Worm (Caenorhabditis elegans) whole organism, L4 larva: ENCODE data around the gene ZK470.14.

ENCODE experiments used
- F26F4.8 ChIP-seq: fragments of 200-800 bp; sonication (Bioruptor generic); conservative IDR thresholded peaks from 2 replicates; pipeline ENCODE4 v1.3.6; 2022; ENCODE audit warnings: missing genetic modification characterization, missing compliant biosample characterization
- F49E8.2 ChIP-seq: sonication (generic microtip); optimal IDR thresholded peaks from 2 replicates; lab custom pipeline; 2016; ENCODE audit warnings: missing compliant biosample characterization, mild to moderate bottlenecking, missing genetic modification characterization, borderline replicate concordance
- R02D3.7 ChIP-seq: fragments of 150-350 bp; sonication (generic microtip); optimal IDR thresholded peaks from 3 replicates; lab custom pipeline; 2014; ENCODE audit warnings: missing biosample characterization, missing genetic modification characterization
- T20F7.1 ChIP-seq: fragments of 200-800 bp; sonication (Bioruptor generic); optimal IDR thresholded peaks from 2 replicates; lab custom pipeline; 2018; ENCODE audit warnings: mild to moderate bottlenecking, missing genetic modification characterization, missing compliant biosample characterization
- T26A8.4 ChIP-seq: fragments of 200-800 bp; sonication (Bioruptor generic); IDR thresholded peaks from 2 replicates; pipeline ENCODE4 v1.3.6; 2022; ENCODE audit warnings: missing genetic modification characterization, missing compliant biosample characterization
- Y105C5A.15 ChIP-seq: fragments of 200-800 bp; sonication (Bioruptor generic); IDR thresholded peaks from 2 replicates; pipeline ENCODE4 v1.3.6; 2022; ENCODE audit warnings: missing genetic modification characterization, missing compliant biosample characterization
- Y75B8A.6 ChIP-seq: fragments of 200-800 bp; sonication (Bioruptor generic); IDR thresholded peaks from 2 replicates; pipeline ENCODE4 v1.3.6; 2022; ENCODE audit warnings: missing genetic modification reagents, missing genetic modification characterization, missing compliant biosample characterization
- ZK337.2 ChIP-seq: fragments of 200-800 bp; sonication (Bioruptor generic); IDR thresholded peaks from 2 replicates; pipeline ENCODE4 v1.3.6; 2022; ENCODE audit warnings: missing genetic modification reagents, missing genetic modification characterization, missing compliant biosample characterization
- ZK546.5 ChIP-seq, 2 experiments: sonication (generic microtip); optimal IDR thresholded peaks; 2 replicates each; lab custom pipeline; 2017; ENCODE audit warnings: missing biosample characterization in 2 of 2, missing genetic modification characterization in 2 of 2
- aly-2 ChIP-seq: sonication (generic microtip); optimal IDR thresholded peaks from 2 replicates; lab custom pipeline; 2018; ENCODE audit warnings: missing biosample characterization, missing genetic modification characterization
- ceh-20 ChIP-seq: fragments of 200-800 bp; sonication (Bioruptor generic); IDR thresholded peaks from 2 replicates; pipeline ENCODE4 v1.3.6; 2022; ENCODE audit warnings: missing genetic modification reagents, missing genetic modification characterization, missing compliant biosample characterization
- ceh-28 ChIP-seq: fragments of 150-350 bp; optimal IDR thresholded peaks from 2 replicates; lab custom pipeline; 2014; ENCODE audit warnings: missing biosample characterization, missing genetic modification reagents, missing genetic modification characterization
- ceh-44 ChIP-seq: fragments of 200-800 bp; sonication (Bioruptor generic); IDR thresholded peaks from 2 replicates; pipeline ENCODE4 v1.3.6; 2022; ENCODE audit warnings: missing genetic modification reagents, missing genetic modification characterization, missing compliant biosample characterization
- ceh-82 ChIP-seq: sonication (generic microtip); optimal IDR thresholded peaks from 2 replicates; lab custom pipeline; 2017; ENCODE audit warnings: missing biosample characterization, missing genetic modification characterization
- cey-2 ChIP-seq: sonication (generic microtip); optimal IDR thresholded peaks from 3 replicates; lab custom pipeline; 2017; ENCODE audit warnings: missing genetic modification characterization, mild to moderate bottlenecking, missing compliant biosample characterization, antibody characterized with exemption, borderline replicate concordance; ENCODE audit not compliant: insufficient read depth
- daf-12 ChIP-seq: fragments of 150-350 bp; optimal IDR thresholded peaks from 2 replicates; lab custom pipeline; 2014; ENCODE audit warnings: missing biosample characterization, missing genetic modification reagents, missing genetic modification characterization
- daf-19 ChIP-seq: fragments of 200-800 bp; sonication (Bioruptor generic); conservative IDR thresholded peaks from 2 replicates; pipeline ENCODE4 v1.3.6; 2022; ENCODE audit warnings: missing genetic modification characterization, missing compliant biosample characterization
- dmd-6 ChIP-seq: fragments of 200-800 bp; sonication (Bioruptor generic); IDR thresholded peaks from 2 replicates; pipeline ENCODE4 v1.3.6; 2022; ENCODE audit warnings: missing genetic modification reagents, missing genetic modification characterization, missing compliant biosample characterization
- dmd-8 ChIP-seq: fragments of 200-800 bp; sonication (Bioruptor generic); IDR thresholded peaks from 2 replicates; pipeline ENCODE4 v1.3.6; 2022; ENCODE audit warnings: missing genetic modification characterization, missing compliant biosample characterization
- dpl-1 ChIP-seq: fragments of 150-350 bp; optimal IDR thresholded peaks from 2 replicates; lab custom pipeline; 2014; ENCODE audit warnings: missing biosample characterization, missing genetic modification reagents, missing genetic modification characterization
- dve-1 ChIP-seq: sonication (generic microtip); optimal IDR thresholded peaks from 2 replicates; lab custom pipeline; 2017; ENCODE audit warnings: antibody characterized with exemption, mild to moderate bottlenecking, missing genetic modification characterization, missing compliant biosample characterization; ENCODE audit not compliant: insufficient read depth
- fkh-10 ChIP-seq: fragments of 150-350 bp; optimal IDR thresholded peaks from 2 replicates; lab custom pipeline; 2014; ENCODE audit warnings: missing biosample characterization, missing genetic modification reagents, missing genetic modification characterization
- gei-8 ChIP-seq: fragments of 200-800 bp; sonication (Bioruptor generic); optimal IDR thresholded peaks from 2 replicates; lab custom pipeline; 2018; ENCODE audit warnings: mild to moderate bottlenecking, missing genetic modification characterization, missing compliant biosample characterization
- hif-1 ChIP-seq, 2 experiments: sonication (generic microtip); optimal IDR thresholded peaks; 2 replicates each; lab custom pipeline; 2016 to 2017; ENCODE audit warnings: missing compliant biosample characterization in 2 of 2, missing genetic modification characterization in 2 of 2, missing genetic modification reagents in 2 of 2, missing genotype in 2 of 2, mild to moderate bottlenecking in 1 of 2
- hmg-1.1 ChIP-seq: fragments of 200-800 bp; sonication (Bioruptor generic); IDR thresholded peaks from 2 replicates; pipeline ENCODE4 v1.3.6; 2022; ENCODE audit warnings: missing genetic modification reagents, missing genetic modification characterization, missing compliant biosample characterization
- jun-1 ChIP-seq: fragments of 150-350 bp; optimal IDR thresholded peaks from 2 replicates; lab custom pipeline; 2014; ENCODE audit warnings: missing biosample characterization, missing genetic modification reagents, missing genetic modification characterization
- lim-7 ChIP-seq: fragments of 200-800 bp; sonication (Bioruptor generic); IDR thresholded peaks from 2 replicates; pipeline ENCODE4 v1.3.6; 2022; ENCODE audit warnings: missing genetic modification characterization, missing compliant biosample characterization
- lin-13 ChIP-seq: fragments of 150-350 bp; optimal IDR thresholded peaks from 2 replicates; lab custom pipeline; 2014; ENCODE audit warnings: missing biosample characterization, missing genetic modification reagents, missing genetic modification characterization
- lin-15B ChIP-seq: fragments of 150-350 bp; sonication (generic microtip); optimal IDR thresholded peaks from 3 replicates; lab custom pipeline; 2014; ENCODE audit warnings: missing biosample characterization, missing genetic modification characterization
- lir-3 ChIP-seq: sonication (generic microtip); optimal IDR thresholded peaks from 2 replicates; lab custom pipeline; 2016; ENCODE audit warnings: mild to moderate bottlenecking, missing genetic modification characterization, missing compliant biosample characterization
- lsy-2 ChIP-seq, 2 experiments: fragments of 150-350 bp in 1 of 2; sonication (generic microtip) in 1 of 2; optimal IDR thresholded peaks; 2 replicates each; lab custom pipeline; 2014 to 2017; ENCODE audit warnings: missing biosample characterization in 2 of 2, missing genetic modification characterization in 2 of 2
- madf-9 ChIP-seq: fragments of 200-800 bp; sonication (Bioruptor generic); conservative IDR thresholded peaks from 2 replicates; pipeline ENCODE4 v1.3.6; 2022; ENCODE audit warnings: missing genetic modification reagents, missing genetic modification characterization, missing compliant biosample characterization
- mdl-1 ChIP-seq, 2 experiments: fragments of 150-350 bp in 1 of 2; sonication (generic microtip) in 1 of 2; optimal IDR thresholded peaks; 2 replicates each; lab custom pipeline; 2014 to 2017; ENCODE audit warnings: missing biosample characterization in 2 of 2, missing genetic modification characterization in 2 of 2
- mep-1 ChIP-seq: fragments of 150-350 bp; sonication (generic microtip); optimal IDR thresholded peaks from 3 replicates; lab custom pipeline; 2014; ENCODE audit warnings: missing biosample characterization, missing genetic modification characterization
- nhr-11 ChIP-seq: fragments of 150-350 bp; optimal IDR thresholded peaks from 2 replicates; lab custom pipeline; 2014; ENCODE audit warnings: missing biosample characterization, missing genetic modification characterization
- nhr-41 ChIP-seq: fragments of 200-800 bp; sonication (Bioruptor generic); IDR thresholded peaks from 2 replicates; pipeline ENCODE4 v1.3.6; 2022; ENCODE audit warnings: missing genetic modification reagents, missing genetic modification characterization, missing compliant biosample characterization
- nhr-42 ChIP-seq: fragments of 200-800 bp; sonication (Bioruptor generic); IDR thresholded peaks from 2 replicates; pipeline ENCODE4 v1.3.6; 2022; ENCODE audit warnings: missing genetic modification characterization, missing compliant biosample characterization
- pha-4 ChIP-seq, 2 experiments: fragments of 150-350 bp in 1 of 2; fragments of 200-800 bp in 1 of 2; sonication (Bioruptor generic) in 1 of 2; IDR thresholded peaks in 1 of 2; optimal IDR thresholded peaks in 1 of 2; 2 replicates each; pipeline versions ENCODE4 v1.3.6 to Lab custom; 2014 to 2022; ENCODE audit warnings: missing genetic modification characterization in 2 of 2, missing genetic modification reagents in 2 of 2, missing biosample characterization in 1 of 2, missing compliant biosample characterization in 1 of 2
- php-3 ChIP-seq: fragments of 200-800 bp; sonication (Bioruptor generic); IDR thresholded peaks from 2 replicates; pipeline ENCODE4 v1.3.6; 2022; ENCODE audit warnings: missing genetic modification reagents, missing genetic modification characterization, missing compliant biosample characterization
- pqm-1 ChIP-seq: sonication (generic microtip); optimal IDR thresholded peaks from 2 replicates; lab custom pipeline; 2017; ENCODE audit warnings: missing biosample characterization, missing genetic modification characterization
- saeg-2 ChIP-seq: fragments of 200-800 bp; sonication (Bioruptor generic); IDR thresholded peaks from 2 replicates; pipeline ENCODE4 v1.3.6; 2022; ENCODE audit warnings: missing genetic modification reagents, missing genetic modification characterization, missing compliant biosample characterization
- snpc-1.2 ChIP-seq: fragments of 200-800 bp; sonication (Bioruptor generic); IDR thresholded peaks from 2 replicates; pipeline ENCODE4 v1.3.6; 2022; ENCODE audit warnings: missing genetic modification reagents, missing genetic modification characterization, missing compliant biosample characterization
- unc-62 ChIP-seq, 3 experiments: fragments of 150-350 bp in 1 of 3; sonication (generic microtip); optimal IDR thresholded peaks in 2 of 3; peaks in 1 of 3; 1 replicate in 1 of 3; 2 replicates in 2 of 3; lab custom pipeline; 2014 to 2017; ENCODE audit warnings: missing biosample characterization in 3 of 3, missing genetic modification characterization in 3 of 3, missing genetic modification reagents in 3 of 3, missing genotype in 1 of 3
- vab-7 ChIP-seq: fragments of 200-800 bp; sonication (Bioruptor generic); IDR thresholded peaks from 2 replicates; pipeline ENCODE4 v1.3.6; 2022; ENCODE audit warnings: missing genetic modification reagents, missing genetic modification characterization, missing compliant biosample characterization
- zag-1 ChIP-seq: fragments of 150-350 bp; optimal IDR thresholded peaks from 2 replicates; lab custom pipeline; 2014; ENCODE audit warnings: missing biosample characterization, missing genetic modification characterization
- zfp-3 ChIP-seq: fragments of 200-800 bp; sonication (Bioruptor generic); conservative IDR thresholded peaks from 2 replicates; pipeline ENCODE4 v1.3.6; 2022; ENCODE audit warnings: missing genetic modification reagents, missing genetic modification characterization, missing compliant biosample characterization
- zip-11 ChIP-seq: fragments of 200-800 bp; sonication (Bioruptor generic); IDR thresholded peaks from 2 replicates; pipeline ENCODE4 v1.3.6; 2022; ENCODE audit warnings: missing genetic modification characterization, missing compliant biosample characterization
- ztf-11 ChIP-seq: fragments of 150-350 bp; optimal IDR thresholded peaks from 2 replicates; lab custom pipeline; 2014; ENCODE audit warnings: missing biosample characterization, missing genetic modification characterization

Gene ZK470.14

DNA sequence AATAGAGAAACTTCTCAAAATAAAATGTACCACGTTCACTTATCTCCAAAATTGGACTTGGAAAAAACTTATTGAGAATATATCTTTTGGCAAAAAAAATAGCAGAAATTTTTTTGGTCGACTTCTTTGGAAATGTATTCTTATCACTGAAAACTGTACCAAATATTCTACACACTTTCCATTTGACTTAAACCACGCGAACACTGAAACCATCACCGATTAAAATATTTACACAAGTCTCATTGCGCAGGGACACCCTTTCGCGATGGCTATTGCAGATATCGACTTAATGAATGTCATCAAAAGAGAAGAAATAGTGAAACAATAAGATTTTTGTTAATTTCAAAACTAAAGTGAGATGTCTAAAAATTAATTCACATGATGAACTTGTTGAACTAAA is 41.2 kb downstream of the ZK470.14 start (continued):
- TF ChIP-seq mdl-1 (tag; optimal IDR thresholded peaks at IDR 0.05; lab: Kevin White, UChicago) (peak in 1 of 2 experiments; percentile 29), ceh-82 (no peak), lim-7 (GFP tag; lab: Robert Waterston, UW) (no peak), jun-1 (tag; lab: Kevin White, UChicago) (peak; percentile 54), T26A8.4 (GFP tag; lab: Robert Waterston, UW) (peak; percentile 68), ceh-20 (GFP tag; lab: Robert Waterston, UW) (0 out of 2 replicates have a peak, but pooled peaks have one; percentile 11)

DNA sequence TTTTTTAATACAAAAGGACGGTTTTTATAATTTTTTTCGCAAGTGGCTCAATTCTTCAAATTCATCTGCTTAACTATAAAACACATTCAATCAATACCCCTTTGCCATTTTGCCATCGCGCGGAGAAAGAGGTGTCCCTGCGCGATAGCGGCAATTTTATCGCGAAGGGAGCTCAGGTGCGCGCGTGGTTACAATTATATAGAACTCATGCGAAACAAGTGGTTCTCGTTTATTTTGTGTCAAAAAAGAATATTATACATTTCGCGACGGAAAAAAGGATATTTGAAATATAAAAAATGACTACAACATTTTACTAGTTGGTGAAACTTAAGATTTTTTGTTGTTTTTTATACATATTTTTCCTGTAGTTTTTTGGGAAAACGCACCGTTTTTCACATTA is 41.9 kb downstream of the ZK470.14 start:
- TF ChIP-seq vab-7 (GFP tag; lab: Robert Waterston, UW) (peak; percentile 99), mep-1 (tag; lab: Kevin White, UChicago) (peak; percentile 100), daf-12 (tag; lab: Kevin White, UChicago) (no peak), dmd-8 (GFP tag; lab: Robert Waterston, UW) (peak; percentile 88), zip-11 (peak; percentile 68; the same call in 1 of the 2 replicates), madf-9 (peak; percentile 99), ceh-44 (peak; percentile 89), F26F4.8 (no peak), pha-4 (GFP tag; IDR thresholded peaks at IDR 0.05; lab: Robert Waterston, UW) (peak; percentile 98), pha-4 (tag; optimal IDR thresholded peaks at IDR 0.05; lab: Kevin White, UChicago) (peak; percentile 80), fkh-10 (GFP tag; lab: Kevin White, UChicago) (peak; percentile 98), unc-62 (GFP tag; optimal IDR thresholded peaks at IDR 0.05 in 1 of 2; lab: Kevin White, UChicago) (peak; percentile 80 to 100), unc-62 (tag; optimal IDR thresholded peaks at IDR 0.05; lab: Kevin White, UChicago) (peak; percentile 41), ZK337.2 (GFP tag; lab: Robert Waterston, UW) (peak; percentile 95), ceh-28 (tag; lab: Kevin White, UChicago) (peak; percentile 97), daf-19 (GFP tag; lab: Robert Waterston, UW) (no peak), ZK546.5 (tag; optimal IDR thresholded peaks at IDR 0.05; lab: Kevin White, UChicago) (peak; percentile 40 to 81), ztf-11 (tag; lab: Kevin White, UChicago) (peak; percentile 67), Y105C5A.15 (GFP tag; lab: Robert Waterston, UW) (peak; percentile 94), pqm-1 (tag; lab: Kevin White, UChicago) (peak; percentile 40), nhr-42 (peak; percentile 100), dmd-6 (GFP tag; lab: Robert Waterston, UW) (peak; percentile 99), gei-8 (peak; percentile 50), nhr-11 (tag; lab: Kevin White, UChicago) (peak; percentile 98), lir-3 (tag; lab: Kevin White, UChicago) (peak; percentile 93), lin-13 (peak; percentile 96), saeg-2 (GFP tag; lab: Robert Waterston, UW) (peak; percentile 99), lin-15B (tag; lab: Kevin White, UChicago) (peak; percentile 44), F49E8.2 (tag; lab: Kevin White, UChicago) (peak; percentile 60), hif-1 (tag; optimal IDR thresholded peaks at IDR 0.05; lab: Kevin White, UChicago) (peak; percentile 67 to 91), cey-2 (tag; lab: Kevin White, UChicago) (peak; percentile 86), T20F7.1 (peak; percentile 90), dpl-1 (GFP tag; lab: Kevin White, UChicago) (peak; percentile 77), php-3 (GFP tag; lab: Robert Waterston, UW) (peak; percentile 99), lsy-2 (tag; optimal IDR thresholded peaks at IDR 0.05; lab: Kevin White, UChicago) (peak; percentile 97), hmg-1.1 (GFP tag; lab: Robert Waterston, UW) (peak; percentile 100), Y75B8A.6 (GFP tag; lab: Robert Waterston, UW) (peak; percentile 91), aly-2 (tag; lab: Kevin White, UChicago) (no peak), dve-1 (tag; lab: Kevin White, UChicago) (peak; percentile 100), nhr-41 (peak; percentile 88), zag-1 (tag; lab: Kevin White, UChicago) (peak; percentile 98), R02D3.7 (tag; lab: Kevin White, UChicago) (peak; percentile 4), zfp-3 (GFP tag; lab: Robert Waterston, UW) (peak; percentile 97), snpc-1.2 (GFP tag; lab: Robert Waterston, UW) (peak; percentile 62; the same call in 1 of the 2 replicates)
